Worm (Caenorhabditis elegans) whole organism, L3 larva: ENCODE measurements around the gene idpb-2.

Source experiments
- R02D3.7 ChIP-seq: fragments of 150-350 bp; optimal IDR thresholded peaks from 2 replicates; lab custom pipeline; 2014; ENCODE audit warnings: missing biosample characterization, missing genetic modification characterization
- ZK546.5 ChIP-seq: sonication (generic microtip); optimal IDR thresholded peaks from 2 replicates; lab custom pipeline; 2017; ENCODE audit warnings: missing biosample characterization, missing genetic modification characterization
- aly-2 ChIP-seq: fragments of 150-350 bp; optimal IDR thresholded peaks from 2 replicates; lab custom pipeline; 2014; ENCODE audit warnings: missing biosample characterization, missing genetic modification characterization
- ama-1 ChIP-seq: fragments of 150-350 bp; optimal IDR thresholded peaks from 2 replicates; lab custom pipeline; 2018
- ceh-16 ChIP-seq: sonication (generic microtip); optimal IDR thresholded peaks from 2 replicates; lab custom pipeline; 2017; ENCODE audit warnings: missing biosample characterization, missing genetic modification characterization
- ceh-28 ChIP-seq: fragments of 150-350 bp; optimal IDR thresholded peaks from 2 replicates; lab custom pipeline; 2014; ENCODE audit warnings: missing biosample characterization, missing genetic modification reagents, missing genetic modification characterization
- ceh-82 ChIP-seq: fragments of 150-350 bp; optimal IDR thresholded peaks from 2 replicates; lab custom pipeline; 2014; ENCODE audit warnings: missing biosample characterization, missing genetic modification characterization
- ceh-9 ChIP-seq: sonication (generic microtip); optimal IDR thresholded peaks from 2 replicates; lab custom pipeline; 2018; ENCODE audit warnings: missing biosample characterization, missing genetic modification characterization
- daf-12 ChIP-seq: fragments of 150-350 bp; optimal IDR thresholded peaks from 2 replicates; lab custom pipeline; 2014; ENCODE audit warnings: missing biosample characterization, missing genetic modification reagents, missing genetic modification characterization
- egl-27 ChIP-seq: sonication (generic microtip); optimal IDR thresholded peaks from 4 replicates; lab custom pipeline; 2017; ENCODE audit warnings: missing biosample characterization, missing genetic modification reagents, missing genetic modification characterization
- egl-5 ChIP-seq: fragments of 150-350 bp; optimal IDR thresholded peaks from 2 replicates; lab custom pipeline; 2017; ENCODE audit warnings: missing biosample characterization, missing genetic modification reagents, missing genetic modification characterization, inconsistent platforms
- elt-1 ChIP-seq: fragments of 150-350 bp; optimal IDR thresholded peaks from 2 replicates; lab custom pipeline; 2014; ENCODE audit warnings: missing biosample characterization, missing genetic modification characterization
- elt-2 ChIP-seq: sonication (generic microtip); optimal IDR thresholded peaks from 2 replicates; lab custom pipeline; 2016; ENCODE audit warnings: missing genetic modification reagents, mild to moderate bottlenecking, missing genetic modification characterization, missing compliant biosample characterization
- elt-3 ChIP-seq, 3 experiments: fragments of 150-350 bp in 1 of 3; sonication (generic microtip) in 2 of 3; optimal IDR thresholded peaks; 2 replicates in 2 of 3; 4 replicates in 1 of 3; lab custom pipeline; 2014 to 2017; ENCODE audit warnings: missing biosample characterization in 3 of 3, missing genetic modification characterization in 3 of 3
- eor-1 ChIP-seq, 2 experiments: fragments of 150-350 bp; optimal IDR thresholded peaks; 2 replicates each; lab custom pipeline; 2014 to 2018; ENCODE audit warnings: missing biosample characterization in 2 of 2, missing genetic modification characterization in 2 of 2
- fkh-10 ChIP-seq: sonication (generic microtip); optimal IDR thresholded peaks from 2 replicates; lab custom pipeline; 2017; ENCODE audit warnings: missing biosample characterization, missing genetic modification reagents, missing genetic modification characterization
- fkh-2 ChIP-seq: fragments of 150-350 bp; optimal IDR thresholded peaks from 2 replicates; lab custom pipeline; 2014; ENCODE audit warnings: missing biosample characterization, missing genetic modification reagents, missing genetic modification characterization
- fos-1 ChIP-seq: fragments of 150-350 bp; optimal IDR thresholded peaks from 2 replicates; lab custom pipeline; 2014; ENCODE audit warnings: missing biosample characterization, missing genetic modification characterization
- hmg-11 ChIP-seq: sonication (generic microtip); optimal IDR thresholded peaks from 2 replicates; lab custom pipeline; 2016; ENCODE audit warnings: missing genetic modification characterization, missing compliant biosample characterization
- jun-1 ChIP-seq: fragments of 150-350 bp; optimal IDR thresholded peaks from 2 replicates; lab custom pipeline; 2014; ENCODE audit warnings: missing biosample characterization, missing genetic modification reagents, missing genetic modification characterization
- lin-15B ChIP-seq: fragments of 150-350 bp; optimal IDR thresholded peaks from 2 replicates; lab custom pipeline; 2014; ENCODE audit warnings: missing biosample characterization, missing genetic modification characterization
- lin-39 ChIP-seq: fragments of 150-350 bp; optimal IDR thresholded peaks from 2 replicates; lab custom pipeline; 2018; ENCODE audit warnings: missing biosample characterization, missing genetic modification reagents, missing genetic modification characterization
- lsy-12 ChIP-seq: sonication (generic microtip); optimal IDR thresholded peaks from 2 replicates; lab custom pipeline; 2016; ENCODE audit warnings: mild to moderate bottlenecking, missing genetic modification characterization, missing compliant biosample characterization
- mdl-1 ChIP-seq: fragments of 150-350 bp; optimal IDR thresholded peaks from 2 replicates; lab custom pipeline; 2014; ENCODE audit warnings: missing biosample characterization, missing genetic modification characterization
- mml-1 ChIP-seq: fragments of 150-350 bp; sonication (generic microtip); optimal IDR thresholded peaks from 3 replicates; lab custom pipeline; 2014; ENCODE audit warnings: missing biosample characterization, missing genetic modification characterization
- nfya-1 ChIP-seq: sonication (generic microtip); optimal IDR thresholded peaks from 2 replicates; lab custom pipeline; 2017; ENCODE audit warnings: missing genetic modification characterization, mild to moderate bottlenecking, missing compliant biosample characterization, antibody characterized with exemption, moderate library complexity; ENCODE audit not compliant: insufficient read depth
- nhr-11 ChIP-seq: fragments of 150-350 bp; optimal IDR thresholded peaks from 2 replicates; lab custom pipeline; 2014; ENCODE audit warnings: missing biosample characterization, missing genetic modification characterization
- nhr-12 ChIP-seq: fragments of 150-350 bp; optimal IDR thresholded peaks from 2 replicates; lab custom pipeline; 2014; ENCODE audit warnings: missing biosample characterization, missing genetic modification characterization
- nhr-23 ChIP-seq: fragments of 150-350 bp; optimal IDR thresholded peaks from 2 replicates; lab custom pipeline; 2014; ENCODE audit warnings: missing biosample characterization, missing genetic modification reagents, missing genetic modification characterization
- nhr-237 ChIP-seq: fragments of 150-350 bp; optimal IDR thresholded peaks from 2 replicates; lab custom pipeline; 2014; ENCODE audit warnings: missing biosample characterization, missing genetic modification characterization
- nhr-25 ChIP-seq: sonication (generic microtip); optimal IDR thresholded peaks from 2 replicates; lab custom pipeline; 2017; ENCODE audit warnings: missing biosample characterization, missing genetic modification characterization
- nhr-28 ChIP-seq: fragments of 150-350 bp; optimal IDR thresholded peaks from 2 replicates; lab custom pipeline; 2014; ENCODE audit warnings: missing biosample characterization, missing genetic modification characterization
- nhr-43 ChIP-seq: sonication (generic microtip); optimal IDR thresholded peaks from 2 replicates; lab custom pipeline; 2016; ENCODE audit warnings: mild to moderate bottlenecking, missing genetic modification characterization, missing compliant biosample characterization; ENCODE audit not compliant: poor library complexity, severe bottlenecking
- nhr-67 ChIP-seq: fragments of 150-350 bp; optimal IDR thresholded peaks from 2 replicates; lab custom pipeline; 2014; ENCODE audit warnings: missing biosample characterization, missing genetic modification characterization
- nhr-76 ChIP-seq: fragments of 150-350 bp; sonication (generic microtip); optimal IDR thresholded peaks from 5 replicates; lab custom pipeline; 2014; ENCODE audit warnings: missing biosample characterization, missing genetic modification characterization
- nhr-77 ChIP-seq: fragments of 150-350 bp; optimal IDR thresholded peaks from 2 replicates; lab custom pipeline; 2014; ENCODE audit warnings: missing biosample characterization, missing genetic modification characterization
- pha-4 ChIP-seq: fragments of 150-350 bp; optimal IDR thresholded peaks from 2 replicates; lab custom pipeline; 2014; ENCODE audit warnings: missing biosample characterization, missing genetic modification reagents, missing genetic modification characterization
- pqm-1 ChIP-seq: fragments of 150-350 bp; optimal IDR thresholded peaks from 2 replicates; lab custom pipeline; 2017; ENCODE audit warnings: missing biosample characterization, missing genetic modification characterization, inconsistent platforms
- sea-2 ChIP-seq: fragments of 150-350 bp; sonication (generic microtip); optimal IDR thresholded peaks from 4 replicates; lab custom pipeline; 2014; ENCODE audit warnings: missing biosample characterization, missing genetic modification reagents, missing genetic modification characterization
- skn-1 ChIP-seq: fragments of 150-350 bp; optimal IDR thresholded peaks from 2 replicates; lab custom pipeline; 2014; ENCODE audit warnings: missing biosample characterization, missing genetic modification characterization
- snpc-4 ChIP-seq: fragments of 150-350 bp; optimal IDR thresholded peaks from 2 replicates; lab custom pipeline; 2014; ENCODE audit warnings: missing biosample characterization, missing genetic modification characterization
- tbx-2 ChIP-seq: sonication (generic microtip); optimal IDR thresholded peaks from 2 replicates; lab custom pipeline; 2016; ENCODE audit warnings: mild to moderate bottlenecking, missing genetic modification characterization, missing compliant biosample characterization
- unc-39 ChIP-seq: sonication (generic microtip); optimal IDR thresholded peaks from 4 replicates; lab custom pipeline; 2017; ENCODE audit warnings: missing biosample characterization, missing genetic modification characterization
- unc-62 ChIP-seq: fragments of 150-350 bp; sonication (generic microtip); optimal IDR thresholded peaks from 4 replicates; lab custom pipeline; 2014; ENCODE audit warnings: missing biosample characterization, missing genetic modification reagents, missing genetic modification characterization
- zag-1 ChIP-seq: fragments of 150-350 bp; optimal IDR thresholded peaks from 2 replicates; lab custom pipeline; 2014; ENCODE audit warnings: missing biosample characterization, missing genetic modification characterization
- ztf-11 ChIP-seq: fragments of 150-350 bp; optimal IDR thresholded peaks from 2 replicates; lab custom pipeline; 2014; ENCODE audit warnings: missing biosample characterization, missing genetic modification characterization
- ztf-4 ChIP-seq: fragments of 150-350 bp; optimal IDR thresholded peaks from 2 replicates; lab custom pipeline; 2014; ENCODE audit warnings: missing biosample characterization, missing genetic modification characterization

The idpb-2 gene

DNA sequence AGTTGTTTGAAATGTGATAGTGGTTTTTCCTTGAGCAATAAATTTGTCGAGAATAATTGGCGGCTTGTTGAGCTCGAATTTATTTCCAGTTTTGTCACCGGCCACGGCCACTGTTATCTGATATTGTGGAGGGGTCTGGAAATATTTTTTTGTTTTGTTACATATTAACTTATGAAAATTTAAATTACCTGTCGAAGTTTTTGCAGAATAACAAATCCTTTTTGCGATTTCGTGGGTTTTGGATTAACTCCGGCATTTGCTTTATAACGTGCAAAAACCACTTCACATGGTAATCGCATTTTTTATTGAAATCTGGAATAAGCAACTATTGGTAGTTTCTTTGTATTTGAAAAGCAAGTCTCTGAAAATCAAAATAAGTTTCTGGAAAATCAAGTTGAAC, 33.3 kb downstream of the idpb-2 start, which contains the start of gene lrr-1:
Gene lrr-1, minus strand, starts transcription at position 312 of the 400 bp plus-strand sequence.
- TF ChIP-seq lin-39 = no peak
- TF ChIP-seq fos-1 (tag; lab: Kevin White, UChicago) = no peak
- TF ChIP-seq nhr-77 = peak; percentile 12
- TF ChIP-seq elt-2 = peak; percentile 32

DNA sequence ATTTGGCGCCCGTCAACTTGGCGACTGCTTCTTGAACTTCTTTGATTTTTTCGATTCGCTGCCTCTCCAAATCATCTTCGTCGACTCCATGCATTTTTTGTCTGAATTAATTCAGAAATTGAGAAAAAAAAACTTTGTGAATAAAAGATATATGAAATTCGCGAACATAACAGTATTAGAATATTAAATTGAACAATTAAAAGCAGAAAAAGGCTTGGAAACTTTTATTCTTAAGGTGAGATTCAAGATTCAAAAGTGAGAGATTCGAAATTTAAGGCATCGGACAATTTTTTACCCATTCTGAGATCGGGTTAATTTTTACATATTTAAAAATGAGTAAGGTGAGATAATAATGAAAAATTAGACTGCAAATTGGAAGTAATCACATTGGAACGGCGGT, 35.5 kb downstream of the idpb-2 start, which contains the start of gene F33G12.3:
Gene F33G12.3, minus strand, starts transcription at position 101 of the 400 bp plus-strand sequence.
- TF ChIP-seq nfya-1 (no peak), snpc-4 (no peak), ceh-82 (tag; lab: Kevin White, UChicago) (no peak), egl-5 (tag; lab: Kevin White, UChicago) (no peak), aly-2 (tag; lab: Kevin White, UChicago) (no peak), ztf-4 (tag; lab: Kevin White, UChicago) (no peak), nhr-67 (tag; lab: Kevin White, UChicago) (no peak), tbx-2 (no peak), egl-27 (tag; lab: Kevin White, UChicago) (no peak), ceh-9 (tag; lab: Kevin White, UChicago) (no peak), ZK546.5 (no peak), skn-1 (tag; lab: Kevin White, UChicago) (no peak), elt-3 (tag; optimal IDR thresholded peaks at IDR 0.05; lab: Kevin White, UChicago) (no peak), nhr-23 (tag; lab: Kevin White, UChicago) (no peak)

DNA sequence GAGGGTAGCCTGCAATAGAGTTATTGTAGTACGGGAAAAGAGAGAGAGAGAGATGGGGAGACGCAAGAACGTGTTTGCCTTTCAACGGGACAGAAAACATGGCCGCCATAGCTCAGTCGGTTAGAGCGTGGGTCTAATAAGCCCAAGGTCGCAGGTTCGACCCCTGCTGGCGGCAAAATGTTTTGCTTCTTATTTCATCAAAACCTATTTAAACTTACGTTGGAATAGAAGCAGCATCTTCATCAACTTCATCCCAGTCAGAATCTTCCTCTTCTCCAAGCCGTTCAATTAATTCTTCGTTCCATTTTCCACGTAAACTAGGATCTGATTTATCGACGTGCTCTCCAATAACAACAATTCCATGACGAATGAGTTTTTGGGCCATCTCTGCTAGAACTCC, 36.8 kb downstream of the idpb-2 start:
- peak; percentile 29 for TF ChIP-seq R02D3.7
- no peak for TF ChIP-seq eor-1 (tag; optimal IDR thresholded peaks at IDR 0.05; lab: Kevin White, UChicago)
- TF ChIP-seq mdl-1 (tag; lab: Kevin White, UChicago) = no peak
- TF ChIP-seq zag-1 (tag; lab: Kevin White, UChicago) = no peak
- TF ChIP-seq snpc-4 = peak; percentile 30
- no peak for TF ChIP-seq sea-2 (GFP tag; lab: Kevin White, UChicago)
- peak; percentile 58 for TF ChIP-seq lin-39
- TF ChIP-seq elt-3 (tag; optimal IDR thresholded peaks at IDR 0.05; lab: Kevin White, UChicago) = no peak
- no peak for TF ChIP-seq nhr-23 (tag; lab: Kevin White, UChicago)
- no peak for TF ChIP-seq fkh-10 (GFP tag; lab: Kevin White, UChicago)
- TF ChIP-seq nhr-67 (tag; lab: Kevin White, UChicago) = no peak
- no peak for TF ChIP-seq skn-1 (tag; lab: Kevin White, UChicago)
- peak; percentile 29 for TF ChIP-seq ceh-82 (tag; lab: Kevin White, UChicago)
- peak; percentile 34 for TF ChIP-seq lin-15B (tag; lab: Kevin White, UChicago)
- TF ChIP-seq pqm-1 (tag; lab: Kevin White, UChicago) = peak; percentile 17
- no peak for TF ChIP-seq unc-62 (GFP tag; lab: Kevin White, UChicago)
- no peak for TF ChIP-seq egl-5 (tag; lab: Kevin White, UChicago)
- no peak for TF ChIP-seq fos-1 (tag; lab: Kevin White, UChicago)
- TF ChIP-seq unc-39 (tag; lab: Kevin White, UChicago) = no peak
- TF ChIP-seq elt-2 = peak; percentile 87
- TF ChIP-seq ztf-4 (tag; lab: Kevin White, UChicago) = no peak
- TF ChIP-seq ZK546.5 = no peak
- TF ChIP-seq ztf-11 (tag; lab: Kevin White, UChicago) = no peak
- no peak for TF ChIP-seq mml-1
- TF ChIP-seq pha-4 = peak; percentile 38
- TF ChIP-seq nfya-1 = peak; percentile 57
- TF ChIP-seq daf-12 (tag; lab: Kevin White, UChicago) = no peak
- TF ChIP-seq nhr-25 (tag; lab: Kevin White, UChicago) = peak; percentile 40
- no peak for TF ChIP-seq fkh-2 (tag; lab: Kevin White, UChicago)
- no peak for TF ChIP-seq nhr-12 (tag; lab: Kevin White, UChicago)
- no peak for TF ChIP-seq aly-2 (tag; lab: Kevin White, UChicago)
- TF ChIP-seq nhr-76 (tag; lab: Kevin White, UChicago) = no peak
- peak; percentile 46 for TF ChIP-seq egl-27 (tag; lab: Kevin White, UChicago)
- peak; percentile 89 for TF ChIP-seq hmg-11 (tag; lab: Kevin White, UChicago)
- TF ChIP-seq elt-1 = no peak
- TF ChIP-seq ceh-16 (tag; lab: Kevin White, UChicago) = no peak
- TF ChIP-seq ceh-9 (tag; lab: Kevin White, UChicago) = no peak
- no peak for TF ChIP-seq nhr-11
- no peak for TF ChIP-seq nhr-77
- TF ChIP-seq nhr-43 (tag; lab: Kevin White, UChicago) = peak; percentile 63
- no peak for TF ChIP-seq nhr-28
- TF ChIP-seq lsy-12 (tag; lab: Kevin White, UChicago) = peak; percentile 73
- no peak for TF ChIP-seq ama-1 (lab: Kevin White, UChicago)
- no peak for TF ChIP-seq ceh-28 (tag; lab: Kevin White, UChicago)
- peak; percentile 35 for TF ChIP-seq jun-1
- TF ChIP-seq tbx-2 = peak; percentile 19
- TF ChIP-seq nhr-237 (tag; lab: Kevin White, UChicago) = no peak
